Worm (Caenorhabditis elegans): Measurements from ENCODE around the gene W04H10.1.

DNA sequence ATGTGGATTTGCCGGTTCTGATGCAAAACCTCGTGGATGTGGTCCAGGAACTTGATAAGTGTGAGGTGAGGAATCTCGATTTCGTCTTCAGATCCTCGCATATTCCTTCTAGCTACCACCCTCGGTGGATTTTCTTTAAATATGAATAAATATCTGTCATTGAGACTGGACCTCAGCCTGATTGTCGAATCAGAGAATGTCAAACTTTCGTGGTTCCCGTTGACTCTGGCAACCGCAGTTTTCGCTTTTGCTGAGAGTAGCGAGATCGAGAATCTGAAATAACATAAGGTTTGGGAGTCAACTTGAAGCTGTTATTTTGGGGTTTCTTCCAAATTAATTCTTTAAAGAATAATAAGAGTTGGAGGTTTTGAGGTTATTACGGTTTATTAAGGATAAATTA, 26.2 kb upstream of the W04H10.1 start, which contains the start of gene fbxb-14:
- TF ChIP-seq pha-4 (tag; optimal IDR thresholded peaks at IDR 0.05) (no peak), atf-7 (tag; optimal IDR thresholded peaks at IDR 0.05) (no peak), B0019.2 (GFP tag; conservative IDR thresholded peaks at IDR 0.05) (no peak), dpl-1 (GFP tag; optimal IDR thresholded peaks at IDR 0.05) (no peak), him-1 (tag; optimal IDR thresholded peaks at IDR 0.05) (no peak), snpc-1.3 (tag; optimal IDR thresholded peaks at IDR 0.05; ENCODE audit: insufficient read depth) (no peak), ama-1 (optimal IDR thresholded peaks at IDR 0.05) (no peak), ama-1 (GFP tag; optimal IDR thresholded peaks at IDR 0.05) (no peak), lin-26 (GFP tag; IDR thresholded peaks at IDR 0.05) (no peak), unc-62 (GFP tag; optimal IDR thresholded peaks at IDR 0.05) (no peak), repo-1 (tag; optimal IDR thresholded peaks at IDR 0.05) (no peak)

Data from whole organism, young adult.